Worm (Caenorhabditis elegans) whole organism, L4 larva: ENCODE data around the gene C56E10.3.

ENCODE experiments used
- F10B5.3 ChIP-seq: sonication (generic microtip); optimal IDR thresholded peaks from 2 replicates; lab custom pipeline; 2016; ENCODE audit warnings: mild to moderate bottlenecking, missing genetic modification characterization, missing compliant biosample characterization
- F49E8.2 ChIP-seq: sonication (generic microtip); optimal IDR thresholded peaks from 2 replicates; lab custom pipeline; 2016; ENCODE audit warnings: missing compliant biosample characterization, mild to moderate bottlenecking, missing genetic modification characterization, borderline replicate concordance
- R02D3.7 ChIP-seq: fragments of 150-350 bp; sonication (generic microtip); optimal IDR thresholded peaks from 3 replicates; lab custom pipeline; 2014; ENCODE audit warnings: missing biosample characterization, missing genetic modification characterization
- T26A8.4 ChIP-seq: fragments of 200-800 bp; sonication (Bioruptor generic); IDR thresholded peaks from 2 replicates; pipeline ENCODE4 v1.3.6; 2022; ENCODE audit warnings: missing genetic modification characterization, missing compliant biosample characterization
- aha-1 ChIP-seq: fragments of 150-350 bp; peaks from one replicate; lab custom pipeline; 2014; ENCODE audit warnings: missing biosample characterization, missing genetic modification characterization
- ama-1 ChIP-seq: fragments of 150-350 bp; optimal IDR thresholded peaks from 2 replicates; lab custom pipeline; 2014; ENCODE audit warnings: inconsistent platforms, mixed read lengths
- attf-4 ChIP-seq: sonication (generic microtip); optimal IDR thresholded peaks from 3 replicates; lab custom pipeline; 2017; ENCODE audit warnings: missing biosample characterization, missing genetic modification characterization
- ceh-20 ChIP-seq: fragments of 200-800 bp; sonication (Bioruptor generic); IDR thresholded peaks from 2 replicates; pipeline ENCODE4 v1.3.6; 2022; ENCODE audit warnings: missing genetic modification reagents, missing genetic modification characterization, missing compliant biosample characterization
- ceh-28 ChIP-seq: fragments of 150-350 bp; optimal IDR thresholded peaks from 2 replicates; lab custom pipeline; 2014; ENCODE audit warnings: missing biosample characterization, missing genetic modification reagents, missing genetic modification characterization
- ceh-44 ChIP-seq: fragments of 200-800 bp; sonication (Bioruptor generic); IDR thresholded peaks from 2 replicates; pipeline ENCODE4 v1.3.6; 2022; ENCODE audit warnings: missing genetic modification reagents, missing genetic modification characterization, missing compliant biosample characterization
- ceh-82 ChIP-seq: sonication (generic microtip); optimal IDR thresholded peaks from 2 replicates; lab custom pipeline; 2017; ENCODE audit warnings: missing biosample characterization, missing genetic modification characterization
- cey-2 ChIP-seq: sonication (generic microtip); optimal IDR thresholded peaks from 3 replicates; lab custom pipeline; 2017; ENCODE audit warnings: missing genetic modification characterization, mild to moderate bottlenecking, missing compliant biosample characterization, antibody characterized with exemption, borderline replicate concordance; ENCODE audit not compliant: insufficient read depth
- daf-12 ChIP-seq: fragments of 150-350 bp; optimal IDR thresholded peaks from 2 replicates; lab custom pipeline; 2014; ENCODE audit warnings: missing biosample characterization, missing genetic modification reagents, missing genetic modification characterization
- daf-16 ChIP-seq, 3 experiments: sonication (generic microtip); optimal IDR thresholded peaks; 2 replicates each; lab custom pipeline; 2016 to 2017; ENCODE audit warnings: missing genetic modification characterization in 3 of 3, missing genetic modification reagents in 3 of 3, mild to moderate bottlenecking in 2 of 3, missing compliant biosample characterization in 2 of 3, missing biosample characterization in 1 of 3, moderate library complexity in 1 of 3
- daf-19 ChIP-seq: fragments of 200-800 bp; sonication (Bioruptor generic); conservative IDR thresholded peaks from 2 replicates; pipeline ENCODE4 v1.3.6; 2022; ENCODE audit warnings: missing genetic modification characterization, missing compliant biosample characterization
- dmd-6 ChIP-seq: fragments of 200-800 bp; sonication (Bioruptor generic); IDR thresholded peaks from 2 replicates; pipeline ENCODE4 v1.3.6; 2022; ENCODE audit warnings: missing genetic modification reagents, missing genetic modification characterization, missing compliant biosample characterization
- dve-1 ChIP-seq: sonication (generic microtip); optimal IDR thresholded peaks from 2 replicates; lab custom pipeline; 2017; ENCODE audit warnings: antibody characterized with exemption, mild to moderate bottlenecking, missing genetic modification characterization, missing compliant biosample characterization; ENCODE audit not compliant: insufficient read depth
- fkh-10 ChIP-seq: fragments of 150-350 bp; optimal IDR thresholded peaks from 2 replicates; lab custom pipeline; 2014; ENCODE audit warnings: missing biosample characterization, missing genetic modification reagents, missing genetic modification characterization
- fos-1 ChIP-seq: fragments of 150-350 bp; optimal IDR thresholded peaks from 2 replicates; lab custom pipeline; 2014; ENCODE audit warnings: missing biosample characterization, missing genetic modification characterization
- hif-1 ChIP-seq, 2 experiments: sonication (generic microtip); optimal IDR thresholded peaks; 2 replicates each; lab custom pipeline; 2016 to 2017; ENCODE audit warnings: missing compliant biosample characterization in 2 of 2, missing genetic modification characterization in 2 of 2, missing genetic modification reagents in 2 of 2, missing genotype in 2 of 2, mild to moderate bottlenecking in 1 of 2
- hlh-11 ChIP-seq: fragments of 200-800 bp; sonication (Bioruptor generic); optimal IDR thresholded peaks from 2 replicates; lab custom pipeline; 2018; ENCODE audit warnings: mild to moderate bottlenecking, missing genetic modification characterization, missing compliant biosample characterization
- hlh-30 ChIP-seq: sonication (generic microtip); optimal IDR thresholded peaks from 2 replicates; lab custom pipeline; 2017; ENCODE audit warnings: antibody characterized with exemption, mild to moderate bottlenecking, missing genetic modification characterization, missing compliant biosample characterization; ENCODE audit not compliant: insufficient read depth
- mdl-1 ChIP-seq, 2 experiments: fragments of 150-350 bp in 1 of 2; sonication (generic microtip) in 1 of 2; optimal IDR thresholded peaks; 2 replicates each; lab custom pipeline; 2014 to 2017; ENCODE audit warnings: missing biosample characterization in 2 of 2, missing genetic modification characterization in 2 of 2
- mdt-29 ChIP-seq: fragments of 200-800 bp; sonication (Bioruptor generic); IDR thresholded peaks from 2 replicates; pipeline ENCODE4 v1.3.6; 2022; ENCODE audit warnings: missing genetic modification reagents, missing genetic modification characterization, missing compliant biosample characterization
- mep-1 ChIP-seq: fragments of 150-350 bp; sonication (generic microtip); optimal IDR thresholded peaks from 3 replicates; lab custom pipeline; 2014; ENCODE audit warnings: missing biosample characterization, missing genetic modification characterization
- mxl-2 ChIP-seq: fragments of 200-800 bp; sonication (Bioruptor generic); conservative IDR thresholded peaks from 2 replicates; pipeline ENCODE4 v1.3.6; 2022; ENCODE audit warnings: missing genetic modification reagents, missing genetic modification characterization, missing compliant biosample characterization
- mxl-3 ChIP-seq: fragments of 200-800 bp; sonication (Bioruptor generic); optimal IDR thresholded peaks from 2 replicates; lab custom pipeline; 2018; ENCODE audit warnings: mild to moderate bottlenecking, missing genetic modification characterization, missing compliant biosample characterization
- nhr-11 ChIP-seq: fragments of 150-350 bp; optimal IDR thresholded peaks from 2 replicates; lab custom pipeline; 2014; ENCODE audit warnings: missing biosample characterization, missing genetic modification characterization
- nhr-111 ChIP-seq: fragments of 200-800 bp; sonication (Bioruptor generic); optimal IDR thresholded peaks from 2 replicates; lab custom pipeline; 2018; ENCODE audit warnings: mild to moderate bottlenecking, missing genetic modification characterization, missing compliant biosample characterization
- nhr-25 ChIP-seq: sonication (generic microtip); optimal IDR thresholded peaks from 2 replicates; lab custom pipeline; 2017; ENCODE audit warnings: missing genetic modification characterization, mild to moderate bottlenecking, missing compliant biosample characterization, antibody characterized with exemption, moderate library complexity, borderline replicate concordance; ENCODE audit not compliant: insufficient read depth
- nhr-28 ChIP-seq: fragments of 150-350 bp; optimal IDR thresholded peaks from 2 replicates; lab custom pipeline; 2014; ENCODE audit warnings: missing biosample characterization, missing genetic modification characterization
- rbr-2 ChIP-seq: sonication (generic microtip); optimal IDR thresholded peaks from 2 replicates; lab custom pipeline; 2016; ENCODE audit warnings: missing genotype, missing genetic modification characterization, missing compliant biosample characterization
- set-16 ChIP-seq: fragments of 200-800 bp; sonication (Bioruptor generic); IDR thresholded peaks from 2 replicates; pipeline ENCODE4 v1.3.6; 2022; ENCODE audit warnings: missing genetic modification reagents, missing genetic modification characterization, missing compliant biosample characterization
- spr-3 ChIP-seq: fragments of 200-800 bp; sonication (Bioruptor generic); optimal IDR thresholded peaks from 2 replicates; lab custom pipeline; 2018; ENCODE audit warnings: mild to moderate bottlenecking, missing genetic modification characterization, missing compliant biosample characterization
- tag-97 ChIP-seq: fragments of 200-800 bp; sonication (Bioruptor generic); IDR thresholded peaks from 2 replicates; pipeline ENCODE4 v1.3.6; 2022; ENCODE audit warnings: missing genetic modification characterization, missing compliant biosample characterization
- tra-1 ChIP-seq: fragments of 200-800 bp; sonication (Bioruptor generic); IDR thresholded peaks from 2 replicates; pipeline ENCODE4 v1.3.6; 2022; ENCODE audit warnings: missing genetic modification reagents, missing genetic modification characterization, missing compliant biosample characterization
- unc-62 ChIP-seq, 3 experiments: fragments of 150-350 bp in 1 of 3; sonication (generic microtip); optimal IDR thresholded peaks in 2 of 3; peaks in 1 of 3; 1 replicate in 1 of 3; 2 replicates in 2 of 3; lab custom pipeline; 2014 to 2017; ENCODE audit warnings: missing biosample characterization in 3 of 3, missing genetic modification characterization in 3 of 3, missing genetic modification reagents in 3 of 3, missing genotype in 1 of 3
- zfp-3 ChIP-seq: fragments of 200-800 bp; sonication (Bioruptor generic); conservative IDR thresholded peaks from 2 replicates; pipeline ENCODE4 v1.3.6; 2022; ENCODE audit warnings: missing genetic modification reagents, missing genetic modification characterization, missing compliant biosample characterization
- zip-11 ChIP-seq: fragments of 200-800 bp; sonication (Bioruptor generic); IDR thresholded peaks from 2 replicates; pipeline ENCODE4 v1.3.6; 2022; ENCODE audit warnings: missing genetic modification characterization, missing compliant biosample characterization

Gene C56E10.3

DNA sequence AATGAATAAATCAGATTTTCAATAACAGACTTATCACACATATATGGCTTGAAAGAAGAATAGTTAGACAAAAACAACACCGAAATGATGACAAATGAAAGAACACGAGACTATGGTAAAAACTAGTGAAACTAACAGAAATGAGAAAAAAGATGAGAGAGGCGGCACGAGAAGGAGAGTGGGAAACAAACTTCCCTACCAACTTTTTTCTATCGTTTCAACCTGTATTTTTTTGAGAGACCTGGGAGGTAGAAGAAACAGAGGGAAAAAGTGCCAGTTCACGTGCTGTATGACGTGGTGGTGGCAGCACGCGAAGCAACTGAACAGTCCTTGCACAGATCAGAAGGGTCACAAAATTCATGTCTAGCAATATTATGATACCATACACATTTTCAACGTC lies 2.7 kb upstream of the C56E10.3 start:
- TF ChIP-seq T26A8.4 (GFP tag; lab: Robert Waterston, UW) = no peak
- TF ChIP-seq ceh-20 (GFP tag; lab: Robert Waterston, UW) = no peak
- no peak for TF ChIP-seq tag-97 (GFP tag; lab: Robert Waterston, UW)
- TF ChIP-seq tra-1 = 0 out of 2 replicates have a peak, but pooled peaks have one; percentile 26
- TF ChIP-seq daf-19 (GFP tag; lab: Robert Waterston, UW) = no peak
- TF ChIP-seq zfp-3 (GFP tag; lab: Robert Waterston, UW) = no peak
- no peak for TF ChIP-seq spr-3 (GFP tag; lab: Kevin White, UChicago)
- no peak for TF ChIP-seq daf-12 (tag; lab: Kevin White, UChicago)
- no peak for TF ChIP-seq nhr-11 (tag; lab: Kevin White, UChicago)
- TF ChIP-seq dmd-6 (GFP tag; lab: Robert Waterston, UW) = peak; percentile 70
- no peak for TF ChIP-seq F10B5.3 (tag; lab: Kevin White, UChicago)
- peak in 1 of 2 experiments; percentile 79 for TF ChIP-seq mdl-1 (tag; optimal IDR thresholded peaks at IDR 0.05; lab: Kevin White, UChicago)
- peak; percentile 78 for TF ChIP-seq hlh-11
- no peak for TF ChIP-seq R02D3.7 (tag; lab: Kevin White, UChicago)
- TF ChIP-seq cey-2 (tag; lab: Kevin White, UChicago) = peak; percentile 30
- no peak for TF ChIP-seq ama-1 (lab: Kevin White, UChicago)
- no peak for TF ChIP-seq F49E8.2 (tag; lab: Kevin White, UChicago)
- no peak for TF ChIP-seq zip-11
- no peak for TF ChIP-seq daf-16 (GFP tag; optimal IDR thresholded peaks at IDR 0.05; lab: Kevin White, UChicago)
- peak; percentile 71 for TF ChIP-seq daf-16 (tag; optimal IDR thresholded peaks at IDR 0.05; lab: Kevin White, UChicago)
- TF ChIP-seq set-16 (GFP tag; lab: Robert Waterston, UW) = no peak
- no peak for TF ChIP-seq fkh-10 (GFP tag; lab: Kevin White, UChicago)
- TF ChIP-seq attf-4 (tag; lab: Kevin White, UChicago) = no peak
- peak in 1 of 2 experiments; percentile 82 for TF ChIP-seq unc-62 (GFP tag; optimal IDR thresholded peaks at IDR 0.05 in 1 of 2; lab: Kevin White, UChicago)
- no peak for TF ChIP-seq unc-62 (tag; optimal IDR thresholded peaks at IDR 0.05; lab: Kevin White, UChicago)
- no peak for TF ChIP-seq nhr-25 (tag; lab: Kevin White, UChicago)
- TF ChIP-seq fos-1 = no peak
- peak in 1 of 2 experiments; percentile 16 for TF ChIP-seq hif-1 (tag; optimal IDR thresholded peaks at IDR 0.05; lab: Kevin White, UChicago)
- TF ChIP-seq dve-1 (tag; lab: Kevin White, UChicago) = peak; percentile 69
- no peak for TF ChIP-seq rbr-2 (tag; lab: Kevin White, UChicago)
- TF ChIP-seq mep-1 (tag; lab: Kevin White, UChicago) = peak; percentile 39
- peak; percentile 16 for TF ChIP-seq nhr-28 (tag; lab: Kevin White, UChicago)
- no peak for TF ChIP-seq mdt-29 (GFP tag; lab: Robert Waterston, UW)
- no peak for TF ChIP-seq ceh-82
- TF ChIP-seq aha-1 (tag; lab: Kevin White, UChicago) = peak; percentile 95
- TF ChIP-seq nhr-111 (GFP tag; lab: Kevin White, UChicago) = no peak
- no peak for TF ChIP-seq mxl-2 (GFP tag; lab: Robert Waterston, UW)
- TF ChIP-seq mxl-3 (GFP tag; lab: Kevin White, UChicago) = peak; percentile 48
- no peak for TF ChIP-seq ceh-44 (GFP tag; lab: Robert Waterston, UW)
- no peak for TF ChIP-seq ceh-28 (tag; lab: Kevin White, UChicago)
- peak; percentile 91 for TF ChIP-seq hlh-30 (tag; lab: Kevin White, UChicago)
